Worm (Caenorhabditis elegans): Measurements from ENCODE around the gene M02D8.2.

The M02D8.2 gene

DNA sequence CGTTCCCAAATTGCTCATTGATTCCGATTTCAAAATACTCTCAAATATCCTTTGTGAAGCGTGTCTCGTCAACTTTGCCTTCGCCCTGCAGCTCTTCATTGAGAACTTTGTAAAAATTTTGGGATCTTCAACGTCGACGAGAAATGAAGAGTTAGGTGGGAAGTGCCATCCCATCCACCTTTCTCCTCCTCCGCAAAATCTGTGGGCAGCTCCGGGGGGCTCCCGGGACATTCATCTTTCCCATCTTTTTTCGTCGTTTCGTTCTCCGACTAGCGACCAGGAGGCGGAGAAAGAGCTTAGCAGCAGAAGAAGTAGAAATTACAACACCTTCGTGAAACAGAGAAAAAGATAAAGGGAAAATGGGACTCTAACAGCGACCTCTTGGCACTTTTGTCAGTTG, 23.5 kb downstream of the M02D8.2 start:
- TF ChIP-seq snu-23 (GFP tag; optimal IDR thresholded peaks at IDR 0.05) (peak; percentile 7), rnt-1 (tag; optimal IDR thresholded peaks at IDR 0.05) (peak; percentile 44), ets-5 (GFP tag; IDR thresholded peaks at IDR 0.05) (no peak), jun-1 (tag; optimal IDR thresholded peaks at IDR 0.05) (no peak), fos-1 (tag; optimal IDR thresholded peaks at IDR 0.05) (no peak), lin-14 (GFP tag; optimal IDR thresholded peaks at IDR 0.05) (peak; percentile 62), alr-1 (tag; optimal IDR thresholded peaks at IDR 0.05; ENCODE audit: borderline replicate concordance) (no peak), mdl-1 (tag; optimal IDR thresholded peaks at IDR 0.05) (no peak), F16B12.6 (tag; optimal IDR thresholded peaks at IDR 0.05) (no peak), hpl-2 (GFP tag; optimal IDR thresholded peaks at IDR 0.05) (no peak), fkh-8 (tag; optimal IDR thresholded peaks at IDR 0.05) (no peak), lin-15B (tag; optimal IDR thresholded peaks at IDR 0.05) (no peak), nhr-84 (tag; optimal IDR thresholded peaks at IDR 0.05) (no peak), xbp-1 (tag; optimal IDR thresholded peaks at IDR 0.05) (no peak), pag-3 (tag; optimal IDR thresholded peaks at IDR 0.05; ENCODE audit: borderline replicate concordance, insufficient read depth) (peak; percentile 20), nhr-71 (tag; optimal IDR thresholded peaks at IDR 0.05) (peak; percentile 44), elt-2 (tag; optimal IDR thresholded peaks at IDR 0.05) (no peak)

DNA sequence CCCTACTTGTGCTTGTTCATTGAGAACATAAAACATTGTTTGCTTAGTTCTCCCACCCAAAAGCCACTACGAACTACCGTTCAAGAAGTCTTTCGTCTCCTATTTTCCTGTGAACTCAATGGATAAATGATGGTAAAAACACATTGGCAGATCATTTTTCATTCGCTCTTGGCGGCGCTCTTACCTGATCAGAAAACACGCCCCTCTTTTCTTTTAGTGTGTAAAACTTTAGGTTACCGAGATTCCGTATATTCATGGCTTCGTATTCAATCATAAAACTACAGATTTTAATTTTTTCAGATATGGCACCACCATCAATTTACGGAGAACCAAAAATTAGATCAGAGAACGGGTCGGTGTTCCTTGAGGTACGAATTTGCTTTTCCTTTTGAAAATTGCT, 24.1 kb downstream of the M02D8.2 start, which contains the start of gene zig-12:
TSS of gene zig-12 (plus strand) at position 301 of the 400 bp plus-strand sequence.
- TF ChIP-seq ceh-90 (tag; optimal IDR thresholded peaks at IDR 0.05): no peak
- TF ChIP-seq mdl-1 (tag; optimal IDR thresholded peaks at IDR 0.05): no peak
- TF ChIP-seq nhr-85 (tag): no peak
- no peak for TF ChIP-seq nhr-77 (tag; optimal IDR thresholded peaks at IDR 0.05)
- TF ChIP-seq lin-14 (GFP tag; optimal IDR thresholded peaks at IDR 0.05): no peak
- no peak for TF ChIP-seq lsy-2 (tag; optimal IDR thresholded peaks at IDR 0.05)

DNA sequence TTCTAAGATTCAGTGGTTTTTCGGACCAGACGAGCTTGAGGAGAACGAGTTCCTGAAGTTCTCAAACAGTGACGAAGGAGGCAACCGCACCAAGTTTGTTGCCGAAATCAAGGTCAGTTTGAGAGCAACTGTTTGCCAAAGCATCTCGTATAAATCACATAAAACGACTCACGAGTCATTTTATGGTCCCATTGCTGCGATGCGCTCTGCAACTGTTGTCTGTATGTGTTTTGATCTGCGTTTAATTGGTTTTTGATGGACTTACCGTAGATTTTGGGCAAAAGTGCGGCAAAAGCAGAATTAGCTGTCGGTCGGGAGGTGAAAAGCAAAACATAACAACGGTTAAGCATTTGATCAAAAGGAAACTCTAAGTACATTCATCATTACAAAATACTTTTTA, 24.6 kb downstream of the M02D8.2 start:
- TF ChIP-seq fkh-4 (tag; optimal IDR thresholded peaks at IDR 0.05; ENCODE audit: borderline replicate concordance): no peak
- TF ChIP-seq Y116A8C.19 (tag; optimal IDR thresholded peaks at IDR 0.05; ENCODE audit: borderline replicate concordance): no peak
- TF ChIP-seq snu-23 (GFP tag; optimal IDR thresholded peaks at IDR 0.05): peak; percentile 3
- peak; percentile 14 for TF ChIP-seq lin-14 (GFP tag; optimal IDR thresholded peaks at IDR 0.05)
- TF ChIP-seq mab-9 (GFP tag; IDR thresholded peaks at IDR 0.05): no peak
- TF ChIP-seq lsy-2 (tag; optimal IDR thresholded peaks at IDR 0.05): peak in 1 of 2 experiments; percentile 31
- TF ChIP-seq nhr-19 (GFP tag; conservative IDR thresholded peaks at IDR 0.05): peak; percentile 50
- no peak for TF ChIP-seq fkh-8 (tag; optimal IDR thresholded peaks at IDR 0.05)
- peak; percentile 86 for TF ChIP-seq nhr-71 (tag; optimal IDR thresholded peaks at IDR 0.05)
- peak; percentile 8 for TF ChIP-seq nhr-20 (tag; optimal IDR thresholded peaks at IDR 0.05)
- no peak for TF ChIP-seq dpl-1 (GFP tag; optimal IDR thresholded peaks at IDR 0.05)
- TF ChIP-seq rnt-1 (tag; optimal IDR thresholded peaks at IDR 0.05): peak; percentile 86

DNA sequence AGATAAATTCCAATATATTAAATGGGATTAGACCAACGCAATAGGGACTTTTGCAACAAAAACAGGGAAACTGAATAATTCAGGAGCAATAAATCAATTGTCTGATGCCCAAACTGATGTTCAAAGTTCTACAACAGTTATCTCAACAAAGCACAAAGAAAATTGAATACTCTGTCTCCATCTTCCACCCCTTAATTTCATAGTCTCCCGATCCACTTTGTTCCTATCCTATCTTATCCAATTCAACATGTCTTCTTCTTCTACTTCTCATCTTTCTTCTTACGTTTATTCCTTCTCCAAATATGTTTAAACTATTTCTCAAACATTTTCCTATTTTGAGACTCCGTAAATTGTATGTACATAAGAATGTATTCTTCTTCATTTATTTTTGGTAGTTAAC, 30.8 kb downstream of the M02D8.2 start:
- TF ChIP-seq fkh-10 (GFP tag; optimal IDR thresholded peaks at IDR 0.05) (peak; percentile 61), pag-3 (tag; optimal IDR thresholded peaks at IDR 0.05; ENCODE audit: borderline replicate concordance, insufficient read depth) (no peak), mdl-1 (tag; optimal IDR thresholded peaks at IDR 0.05) (no peak), lin-14 (GFP tag; optimal IDR thresholded peaks at IDR 0.05) (peak; percentile 28)

DNA sequence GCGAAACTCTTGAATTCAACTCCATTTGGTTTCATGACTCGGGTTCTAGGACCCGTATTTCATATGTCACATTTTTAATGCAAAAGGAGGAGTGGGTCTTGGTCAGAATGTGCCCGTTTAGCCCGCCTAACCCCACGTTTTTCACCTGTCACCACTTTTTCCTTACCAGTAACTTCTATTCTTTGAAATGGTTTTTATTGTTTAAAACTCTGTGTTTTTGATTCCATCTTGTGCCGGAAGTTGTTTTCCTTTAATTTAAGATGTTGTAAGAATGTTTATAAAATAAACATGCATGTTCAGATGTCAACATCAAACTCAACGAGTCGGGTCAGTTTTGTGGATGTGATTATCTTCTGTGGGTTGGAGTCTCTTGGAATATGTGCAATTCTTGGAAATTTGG, 39.1 kb downstream of the M02D8.2 start, which contains the start of gene ZK721.4:
TSS of gene ZK721.4 (plus strand) at position 301 of the 400 bp plus-strand sequence.
- TF ChIP-seq C34B4.2 (tag; optimal IDR thresholded peaks at IDR 0.05): no peak
- no peak for TF ChIP-seq fkh-4 (tag; optimal IDR thresholded peaks at IDR 0.05; ENCODE audit: borderline replicate concordance)
- no peak for TF ChIP-seq alr-1 (tag; optimal IDR thresholded peaks at IDR 0.05; ENCODE audit: borderline replicate concordance)
- no peak for TF ChIP-seq jun-1 (tag; optimal IDR thresholded peaks at IDR 0.05)
- TF ChIP-seq sox-4 (tag; optimal IDR thresholded peaks at IDR 0.05): no peak
- no peak for TF ChIP-seq dpl-1 (GFP tag; optimal IDR thresholded peaks at IDR 0.05)
- TF ChIP-seq ceh-90 (tag; optimal IDR thresholded peaks at IDR 0.05): no peak

DNA sequence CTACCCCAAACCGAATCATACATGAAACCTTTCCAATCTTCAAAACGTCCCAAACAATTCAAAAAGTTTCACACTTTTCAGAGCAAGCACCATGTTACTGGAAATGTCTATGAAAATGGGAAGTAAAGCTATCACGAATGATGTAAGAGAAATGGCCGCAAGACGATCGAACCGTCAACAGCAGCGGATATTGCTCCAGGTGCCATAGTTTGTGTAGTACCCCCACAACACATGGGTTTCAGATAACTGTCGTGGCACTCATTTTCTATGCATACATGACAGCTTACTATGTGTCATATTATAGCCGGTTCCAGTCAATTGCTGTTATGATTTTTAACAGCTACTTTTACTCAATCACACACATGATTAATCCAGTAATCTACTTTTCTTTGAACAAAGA, 44.8 kb downstream of the M02D8.2 start, which contains the start of gene ZK721.3:
TSS of gene ZK721.3 (plus strand) at position 301 of the 400 bp plus-strand sequence.
- no peak for TF ChIP-seq nhr-77 (tag; optimal IDR thresholded peaks at IDR 0.05)
- no peak for TF ChIP-seq tlp-1 (tag; optimal IDR thresholded peaks at IDR 0.05)
- TF ChIP-seq ceh-63 (GFP tag; optimal IDR thresholded peaks at IDR 0.05): no peak
- no peak for TF ChIP-seq unc-30 (tag; optimal IDR thresholded peaks at IDR 0.05)
- TF ChIP-seq fkh-8 (tag; optimal IDR thresholded peaks at IDR 0.05): no peak
- no peak for TF ChIP-seq grh-1 (GFP tag; IDR thresholded peaks at IDR 0.05)

Measured in whole organism, L1 larva.